Worm (Caenorhabditis elegans) whole organism, L4 larva: Measurements from ENCODE around the gene hpl-1.

ENCODE experiments used
- aly-2 ChIP-seq: sonication (generic microtip); optimal IDR thresholded peaks from 2 replicates; lab custom pipeline; 2018; ENCODE audit warnings: missing biosample characterization, missing genetic modification characterization
- ama-1 ChIP-seq: fragments of 150-350 bp; optimal IDR thresholded peaks from 2 replicates; lab custom pipeline; 2014; ENCODE audit warnings: inconsistent platforms, mixed read lengths
- fos-1 ChIP-seq: fragments of 150-350 bp; optimal IDR thresholded peaks from 2 replicates; lab custom pipeline; 2014; ENCODE audit warnings: missing biosample characterization, missing genetic modification characterization
- hmg-1.1 ChIP-seq: fragments of 200-800 bp; sonication (Bioruptor generic); IDR thresholded peaks from 2 replicates; pipeline ENCODE4 v1.3.6; 2022; ENCODE audit warnings: missing genetic modification reagents, missing genetic modification characterization, missing compliant biosample characterization
- lin-39 ChIP-seq: fragments of 150-350 bp; optimal IDR thresholded peaks from 2 replicates; lab custom pipeline; 2014; ENCODE audit warnings: missing biosample characterization, missing genetic modification reagents, missing genetic modification characterization
- pqm-1 ChIP-seq: sonication (generic microtip); optimal IDR thresholded peaks from 2 replicates; lab custom pipeline; 2017; ENCODE audit warnings: missing biosample characterization, missing genetic modification characterization
- snpc-4 ChIP-seq: fragments of 150-350 bp; optimal IDR thresholded peaks from 2 replicates; lab custom pipeline; 2014; ENCODE audit warnings: missing biosample characterization, missing genetic modification characterization

DNA sequence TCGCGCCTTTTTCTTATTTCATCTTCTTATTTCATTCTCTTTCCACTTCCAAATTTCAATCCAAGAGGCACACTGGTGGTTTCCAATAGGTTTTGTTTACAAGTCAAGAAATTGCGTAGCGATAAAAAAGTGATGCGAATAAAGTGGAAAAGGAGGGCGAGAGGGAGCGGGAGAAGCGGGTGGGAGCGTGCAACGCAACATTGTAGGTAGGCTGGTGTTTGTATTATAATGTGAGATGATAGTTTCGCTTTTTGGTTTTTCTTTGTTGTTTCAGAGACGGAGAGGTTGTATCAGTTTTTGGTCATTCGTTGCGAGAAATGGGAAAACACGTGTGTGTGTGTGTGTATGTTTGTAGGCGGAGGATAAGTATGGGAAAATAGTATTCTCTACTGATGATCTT is 5.0 kb downstream of the hpl-1 start:
- TF ChIP-seq ama-1 (lab: Kevin White, UChicago) (no peak), lin-39 (tag; lab: Kevin White, UChicago) (no peak), aly-2 (tag; lab: Kevin White, UChicago) (no peak), snpc-4 (no peak), hmg-1.1 (GFP tag; lab: Robert Waterston, UW) (peak; percentile 34; the same call in 1 of the 2 replicates), fos-1 (no peak), pqm-1 (tag; lab: Kevin White, UChicago) (peak; percentile 66)
